Fruit fly (Drosophila melanogaster): Measurements from ENCODE around the gene CG7829.

- TF ChIP-seq Sin3A (optimal IDR thresholded peaks at IDR 0.05) = no peak
- TF ChIP-seq psq (optimal IDR thresholded peaks at IDR 0.05) = no peak
- TF ChIP-seq insv (optimal IDR thresholded peaks at IDR 0.05) = no peak
These were observed 29.6 kb upstream of the CG7829 start for dm6 chr3R:29847126-29847525.

Data from Kc167 (cell line).